Fruit fly (Drosophila melanogaster) whole organism: ENCODE data around the gene CG15531.

Source experiments
- Dll ChIP-seq: fragments of >200 bp; optimal IDR thresholded peaks from 2 replicates; lab custom pipeline; 2017
- EcR ChIP-seq, 2 experiments: fragments of >200 bp; optimal IDR thresholded peaks; 2 replicates each; lab custom pipeline; 2017; ENCODE audit warnings: missing biosample characterization in 2 of 2, missing genetic modification characterization in 2 of 2, missing genetic modification reagents in 2 of 2
- pan ChIP-seq: fragments of >200 bp; optimal IDR thresholded peaks from 2 replicates; lab custom pipeline; 2017
- psq ChIP-seq: fragments of >200 bp; optimal IDR thresholded peaks from 2 replicates; lab custom pipeline; 2017
- usp ChIP-seq: fragments of >200 bp; optimal IDR thresholded peaks from 2 replicates; lab custom pipeline; 2017; ENCODE audit warnings: missing biosample characterization, missing genetic modification characterization, mixed read lengths

DNA sequence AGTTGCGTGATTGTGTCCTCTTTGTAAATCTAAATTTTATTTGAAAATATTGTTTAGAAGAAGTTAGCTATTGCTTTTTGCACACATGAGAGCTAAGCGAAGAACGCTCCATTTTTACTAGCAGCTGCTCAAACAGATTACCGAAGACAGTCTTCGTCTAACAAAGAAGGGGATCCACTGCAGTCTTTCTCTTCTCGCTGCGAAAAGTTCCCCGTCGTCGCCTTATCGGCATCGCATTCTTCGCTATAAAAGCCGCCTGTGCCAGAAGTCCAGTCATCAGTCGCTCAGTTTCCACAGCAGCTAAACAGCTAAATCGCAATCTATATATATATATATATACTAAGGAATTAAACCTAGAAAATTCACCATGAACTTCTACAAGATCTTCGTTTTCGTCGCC lies 20.2 kb upstream of the CG15531 start, which contains the start of gene CecC:
- TF ChIP-seq usp = no peak
- no peak for TF ChIP-seq psq (lab: Kevin White, UChicago)
- no peak for TF ChIP-seq pan (lab: Kevin White, UChicago)
- no peak for TF ChIP-seq EcR (GFP tag; optimal IDR thresholded peaks at IDR 0.05; lab: Kevin White, UChicago)
- TF ChIP-seq Dll (lab: Kevin White, UChicago) = no peak
